Worm (Caenorhabditis elegans): Measurements from ENCODE around the gene ccep-97.

- TF ChIP-seq zim-3 (tag; optimal IDR thresholded peaks at IDR 0.05) (no peak), tbx-9 (tag; optimal IDR thresholded peaks at IDR 0.05; ENCODE audit: borderline replicate concordance) (no peak), ama-1 (optimal IDR thresholded peaks at IDR 0.05) (no peak), ama-1 (GFP tag; optimal IDR thresholded peaks at IDR 0.05) (no peak), sea-2 (GFP tag; IDR thresholded peaks at IDR 0.05) (no peak), nhr-90 (tag; optimal IDR thresholded peaks at IDR 0.05) (no peak), Y56A3A.18 (GFP tag; IDR thresholded peaks at IDR 0.05) (no peak), ztf-28 (GFP tag; IDR thresholded peaks at IDR 0.05) (no peak), gei-17 (GFP tag; optimal IDR thresholded peaks at IDR 0.05) (no peak), unc-62 (GFP tag; optimal IDR thresholded peaks at IDR 0.05) (no peak), dpl-1 (GFP tag; optimal IDR thresholded peaks at IDR 0.05) (no peak)
Observed at ce11 chrV:4794308-4794707, 24.2 kb downstream of the ccep-97 start, which contains the start of gene R02F11.2.

Measured in whole organism, young adult.